In genomic region chr3L:5840847-5841246, dm6 we compare ENCODE assay signal across 4 fruit fly cellular contexts.
TF ChIP-seq lines count a peak whose summit lies in the region.

No protein-coding gene starts in this region.

- TF ChIP-seq CTCF in whole organism, embryonic (GFP tag; optimal IDR thresholded peaks at IDR 0.05; lab: Kevin White, UChicago) = no peak

TF ChIP-seq in whole organism, embryonic, 481 proteins besides CTCF, POLR2A, EP300 and RAD21 (continues in another document):
- no peak for TF ChIP-seq CG14050 (GFP tag; IDR thresholded peaks at IDR 0.05; lab: Robert Waterston, UW)
- TF ChIP-seq CHES-1-like (GFP tag; optimal IDR thresholded peaks at IDR 0.05; lab: Kevin White, UChicago) = no peak
- TF ChIP-seq pfk (GFP tag; optimal IDR thresholded peaks at IDR 0.05; lab: Kevin White, UChicago) = no peak
- no peak for TF ChIP-seq Antp (GFP tag; optimal IDR thresholded peaks at IDR 0.05; lab: Kevin White, UChicago)
- no peak for TF ChIP-seq ato (GFP tag; IDR thresholded peaks at IDR 0.05; lab: Robert Waterston, UW; ENCODE audit: partially characterized antibody)
- TF ChIP-seq Hmx (GFP tag; optimal IDR thresholded peaks at IDR 0.05; lab: Kevin White, UChicago) = no peak
- no peak for TF ChIP-seq Lpt (GFP tag; optimal IDR thresholded peaks at IDR 0.05; lab: Kevin White, UChicago)
- TF ChIP-seq ash1 (GFP tag; optimal IDR thresholded peaks at IDR 0.05; lab: Kevin White, UChicago) = no peak
- TF ChIP-seq nerfin-1 (tag; optimal IDR thresholded peaks at IDR 0.05; lab: Kevin White, UChicago) = no peak
- TF ChIP-seq CG5953 (GFP tag; IDR thresholded peaks at IDR 0.05; lab: Robert Waterston, UW) = no peak
- no peak for TF ChIP-seq CG6854 (GFP tag; optimal IDR thresholded peaks at IDR 0.05; lab: Kevin White, UChicago)
- no peak for TF ChIP-seq D19B (GFP tag; optimal IDR thresholded peaks at IDR 0.05; lab: Kevin White, UChicago)
- TF ChIP-seq MBD-R2 (GFP tag; IDR thresholded peaks at IDR 0.05; lab: Robert Waterston, UW) = no peak
- no peak for TF ChIP-seq Dll (GFP tag; IDR thresholded peaks at IDR 0.05; lab: Robert Waterston, UW; ENCODE audit: partially characterized antibody)
- TF ChIP-seq Hr39 (optimal IDR thresholded peaks at IDR 0.05; lab: Kevin White, UChicago) = peak; percentile 33
- TF ChIP-seq CG12942 (GFP tag; optimal IDR thresholded peaks at IDR 0.05; lab: Kevin White, UChicago) = no peak
- no peak for TF ChIP-seq cas (GFP tag; IDR thresholded peaks at IDR 0.05; lab: Robert Waterston, UW)
- no peak for TF ChIP-seq kay (GFP tag; optimal IDR thresholded peaks at IDR 0.05; lab: Kevin White, UChicago)
- no peak for TF ChIP-seq salm (tag; optimal IDR thresholded peaks at IDR 0.05; lab: Kevin White, UChicago)
- no peak for TF ChIP-seq gro (GFP tag; optimal IDR thresholded peaks at IDR 0.05; lab: Kevin White, UChicago)
- no peak for TF ChIP-seq CG8388 (GFP tag; optimal IDR thresholded peaks at IDR 0.05; lab: Kevin White, UChicago)
- TF ChIP-seq Hsf (GFP tag; optimal IDR thresholded peaks at IDR 0.05; lab: Kevin White, UChicago) = no peak
- no peak for TF ChIP-seq CG12071 (GFP tag; optimal IDR thresholded peaks at IDR 0.05; lab: Kevin White, UChicago)
- no peak for TF ChIP-seq CG30403 (GFP tag; optimal IDR thresholded peaks at IDR 0.05; lab: Kevin White, UChicago)

TF ChIP-seq in whole organism, prepupa, 60 proteins besides CTCF, POLR2A, EP300 and RAD21 (continues in another document):
- TF ChIP-seq fd59A (GFP tag; optimal IDR thresholded peaks at IDR 0.05; lab: Kevin White, UChicago) (no peak), acj6 (GFP tag; optimal IDR thresholded peaks at IDR 0.05; lab: Kevin White, UChicago) (peak; percentile 27), CG1621 (tag; optimal IDR thresholded peaks at IDR 0.05; lab: Kevin White, UChicago) (no peak), Hr38 (GFP tag; optimal IDR thresholded peaks at IDR 0.05; lab: Kevin White, UChicago) (no peak), dac (GFP tag; optimal IDR thresholded peaks at IDR 0.05; lab: Kevin White, UChicago) (no peak), spab (GFP tag; optimal IDR thresholded peaks at IDR 0.05; lab: Kevin White, UChicago) (peak; percentile 4), CG8319 (GFP tag; optimal IDR thresholded peaks at IDR 0.05; lab: Kevin White, UChicago) (no peak), CG6792 (GFP tag; optimal IDR thresholded peaks at IDR 0.05; lab: Kevin White, UChicago) (peak; percentile 3), cyc (GFP tag; optimal IDR thresholded peaks at IDR 0.05; lab: Kevin White, UChicago) (peak; percentile 40), CG11902 (GFP tag; optimal IDR thresholded peaks at IDR 0.05; lab: Kevin White, UChicago) (peak; percentile 2), CG3032 (tag; optimal IDR thresholded peaks at IDR 0.05; lab: Kevin White, UChicago) (peak; percentile 42), Smox (GFP tag; optimal IDR thresholded peaks at IDR 0.05; lab: Kevin White, UChicago) (peak; percentile 19), Hr39 (GFP tag; optimal IDR thresholded peaks at IDR 0.05; lab: Kevin White, UChicago) (peak; percentile 7), CG3919 (GFP tag; optimal IDR thresholded peaks at IDR 0.05; lab: Kevin White, UChicago) (peak; percentile 4), achi (GFP tag; optimal IDR thresholded peaks at IDR 0.05; lab: Kevin White, UChicago) (peak; percentile 8), salr (GFP tag; optimal IDR thresholded peaks at IDR 0.05; lab: Kevin White, UChicago) (no peak), fkh (GFP tag; optimal IDR thresholded peaks at IDR 0.05; lab: Kevin White, UChicago) (no peak), lz (GFP tag; optimal IDR thresholded peaks at IDR 0.05; lab: Kevin White, UChicago) (peak; percentile 20), CG32006 (GFP tag; optimal IDR thresholded peaks at IDR 0.05; lab: Kevin White, UChicago) (peak; percentile 31), vri (GFP tag; optimal IDR thresholded peaks at IDR 0.05; lab: Kevin White, UChicago) (no peak), topi (GFP tag; optimal IDR thresholded peaks at IDR 0.05; lab: Kevin White, UChicago) (peak; percentile 34), CG6808 (GFP tag; optimal IDR thresholded peaks at IDR 0.05; lab: Kevin White, UChicago) (no peak), Blimp-1 (GFP tag; optimal IDR thresholded peaks at IDR 0.05; lab: Kevin White, UChicago) (no peak), Eip75B (GFP tag; optimal IDR thresholded peaks at IDR 0.05; lab: Kevin White, UChicago) (peak; percentile 12), Eip78C (GFP tag; lab: Kevin White, UChicago) (peak; percentile 36)

TF ChIP-seq in whole organism, pupa, 21 proteins besides CTCF, POLR2A, EP300 and RAD21:
- TF ChIP-seq D1 (tag; optimal IDR thresholded peaks at IDR 0.05; lab: Kevin White, UChicago) (no peak), Ets98B (GFP tag; IDR thresholded peaks at IDR 0.05; lab: Robert Waterston, UW) (no peak), fd96Ca (GFP tag; IDR thresholded peaks at IDR 0.05; lab: Robert Waterston, UW) (no peak), Pif1B (GFP tag; optimal IDR thresholded peaks at IDR 0.05; lab: Kevin White, UChicago) (no peak), CG15710 (tag; optimal IDR thresholded peaks at IDR 0.05; lab: Kevin White, UChicago) (peak; percentile 20), CG8301 (tag; optimal IDR thresholded peaks at IDR 0.05; lab: Kevin White, UChicago) (peak; percentile 24), CG34367 (tag; optimal IDR thresholded peaks at IDR 0.05; lab: Kevin White, UChicago) (no peak), CG4496 (GFP tag; IDR thresholded peaks at IDR 0.05; lab: Robert Waterston, UW) (no peak), CG17806 (tag; optimal IDR thresholded peaks at IDR 0.05; lab: Kevin White, UChicago) (peak; percentile 25), CG8159 (tag; optimal IDR thresholded peaks at IDR 0.05; lab: Kevin White, UChicago) (peak; percentile 42), EcR (GFP tag; optimal IDR thresholded peaks at IDR 0.05; lab: Kevin White, UChicago) (no peak), CG14655 (GFP tag; optimal IDR thresholded peaks at IDR 0.05; lab: Kevin White, UChicago) (peak; percentile 46), gl (tag; optimal IDR thresholded peaks at IDR 0.05; lab: Kevin White, UChicago) (no peak), CG9948 (tag; optimal IDR thresholded peaks at IDR 0.05; lab: Kevin White, UChicago) (peak; percentile 52), CG10348 (GFP tag; IDR thresholded peaks at IDR 0.05; lab: Robert Waterston, UW) (no peak)

TF ChIP-seq in whole organism, wandering third instar larva, 38 proteins besides CTCF, POLR2A, EP300 and RAD21:
- TF ChIP-seq CrebA (GFP tag; optimal IDR thresholded peaks at IDR 0.05; lab: Kevin White, UChicago; ENCODE audit: borderline replicate concordance) = no peak
- no peak for TF ChIP-seq ey (GFP tag; optimal IDR thresholded peaks at IDR 0.05; lab: Kevin White, UChicago)
- no peak for TF ChIP-seq Vsx2 (GFP tag; optimal IDR thresholded peaks at IDR 0.05; lab: Kevin White, UChicago; ENCODE audit: partially characterized antibody)
- TF ChIP-seq foxo (GFP tag; optimal IDR thresholded peaks at IDR 0.05; lab: Kevin White, UChicago) = peak in 1 of 2 experiments; percentile 19
- no peak for TF ChIP-seq dl (GFP tag; optimal IDR thresholded peaks at IDR 0.05; lab: Kevin White, UChicago; ENCODE audit: insufficient read depth in 1 of 2, partially characterized antibody in 2 of 2)
- TF ChIP-seq HLH106 (tag; optimal IDR thresholded peaks at IDR 0.05; lab: Kevin White, UChicago) = no peak
- peak; percentile 79 for TF ChIP-seq Dfd (GFP tag; optimal IDR thresholded peaks at IDR 0.05; lab: Kevin White, UChicago)
- no peak for TF ChIP-seq Dif (GFP tag; optimal IDR thresholded peaks at IDR 0.05; lab: Kevin White, UChicago; ENCODE audit: partially characterized antibody)
- TF ChIP-seq psq (GFP tag; optimal IDR thresholded peaks at IDR 0.05; lab: Kevin White, UChicago) = peak; percentile 28

Comparison
In these comparisons a context has a peak if more than half of its experiments do, and no peak if none do; other contexts are left out.
1. Of the 7 proteins assayed by ChIP-seq in both whole organism, embryonic and whole organism, prepupa: peak only in whole organism, embryonic: Blimp-1; only in whole organism, prepupa: Gug; in both: Hr39; in neither: 4.